Fruit fly (Drosophila melanogaster) whole organism, embryonic: ENCODE measurements around the gene GNBP2.

ENCODE experiments used
- CG12104 ChIP-seq: fragments of 200-800 bp; sonication (Bioruptor generic); optimal IDR thresholded peaks from 3 replicates; lab custom pipeline; 2016; ENCODE audit warnings: missing biosample characterization, missing genetic modification characterization
- CG12236 ChIP-seq: fragments of 200-800 bp; sonication (Bioruptor generic); optimal IDR thresholded peaks from 2 replicates; lab custom pipeline; 2016; ENCODE audit warnings: missing biosample characterization, missing genetic modification characterization
- CG1233 ChIP-seq: fragments of 200-800 bp; sonication (Bioruptor generic); optimal IDR thresholded peaks from 4 replicates; lab custom pipeline; 2018; ENCODE audit warnings: missing biosample characterization, mild to moderate bottlenecking, missing genetic modification characterization
- CG13296 ChIP-seq: fragments of 200-800 bp; sonication (Bioruptor generic); optimal IDR thresholded peaks from 3 replicates; lab custom pipeline; 2018; ENCODE audit warnings: missing biosample characterization, mild to moderate bottlenecking, missing genetic modification characterization
- CG13424 ChIP-seq: fragments of 200-800 bp; sonication (Bioruptor generic); optimal IDR thresholded peaks from 2 replicates; lab custom pipeline; 2019; ENCODE audit warnings: missing biosample characterization, mild to moderate bottlenecking, missing genetic modification characterization, moderate library complexity
- CG13775 ChIP-seq: fragments of 200-800 bp; sonication (Bioruptor generic); optimal IDR thresholded peaks from 3 replicates; lab custom pipeline; 2017; ENCODE audit warnings: missing biosample characterization, mild to moderate bottlenecking, missing genetic modification characterization
- CG14710 ChIP-seq: fragments of 200-800 bp; sonication (Bioruptor generic); optimal IDR thresholded peaks from 3 replicates; lab custom pipeline; 2019; ENCODE audit warnings: missing biosample characterization, mild to moderate bottlenecking, missing genetic modification characterization, moderate library complexity
- CG18011 ChIP-seq: fragments of 200-800 bp; sonication (Bioruptor generic); optimal IDR thresholded peaks from 2 replicates; lab custom pipeline; 2017; ENCODE audit warnings: missing biosample characterization, missing genetic modification characterization, mild to moderate bottlenecking, moderate library complexity, missing genotype
- CG34376 ChIP-seq: fragments of 200-800 bp; sonication (Bioruptor generic); optimal IDR thresholded peaks from 2 replicates; lab custom pipeline; 2018; ENCODE audit warnings: missing biosample characterization, mild to moderate bottlenecking, missing genetic modification characterization
- CG4424 ChIP-seq: fragments of 200-800 bp; sonication (Bioruptor generic); optimal IDR thresholded peaks from 3 replicates; lab custom pipeline; 2016; ENCODE audit warnings: missing biosample characterization, missing genetic modification characterization
- CG4617 ChIP-seq: fragments of 200-800 bp; sonication (Bioruptor generic); optimal IDR thresholded peaks from 3 replicates; lab custom pipeline; 2016; ENCODE audit warnings: missing biosample characterization, missing genetic modification characterization, borderline replicate concordance
- CG6272 ChIP-seq: fragments of 200-800 bp; sonication (Bioruptor generic); IDR thresholded peaks from 2 replicates; pipeline ENCODE4 v1.3.6; 2022; ENCODE audit warnings: missing biosample characterization, missing genetic modification characterization
- CG7839 ChIP-seq: fragments of 200-800 bp; sonication (Bioruptor generic); optimal IDR thresholded peaks from 3 replicates; lab custom pipeline; 2018; ENCODE audit warnings: missing biosample characterization, mild to moderate bottlenecking, missing genetic modification characterization, moderate library complexity
- CG8478 ChIP-seq: fragments of >200 bp; optimal IDR thresholded peaks from 2 replicates; lab custom pipeline; 2018
- D19B ChIP-seq: fragments of 200-800 bp; sonication (Bioruptor generic); optimal IDR thresholded peaks from 2 replicates; lab custom pipeline; 2017; ENCODE audit warnings: missing biosample characterization, mild to moderate bottlenecking, missing genetic modification characterization
- Dek ChIP-seq: fragments of 200-800 bp; sonication (Bioruptor generic); optimal IDR thresholded peaks from 3 replicates; lab custom pipeline; 2019; ENCODE audit warnings: missing biosample characterization, mild to moderate bottlenecking, missing genetic modification characterization, moderate library complexity
- Doc2 ChIP-seq: fragments of 200-800 bp; sonication (Bioruptor generic); IDR thresholded peaks from 2 replicates; pipeline ENCODE4 v1.3.6; 2022; ENCODE audit warnings: missing biosample characterization, missing genetic modification characterization
- Dref ChIP-seq: fragments of 200-800 bp; sonication (Bioruptor generic); IDR thresholded peaks from 2 replicates; pipeline ENCODE4 v1.3.6; 2022; ENCODE audit warnings: missing biosample characterization, missing genetic modification characterization
- Gsc ChIP-seq: fragments of 200-800 bp; sonication (Bioruptor generic); IDR thresholded peaks from 2 replicates; pipeline ENCODE4 v1.3.6; 2022; ENCODE audit warnings: missing biosample characterization, missing genetic modification characterization
- H2.0 ChIP-seq: fragments of 200-800 bp; sonication (Bioruptor generic); IDR thresholded peaks from 2 replicates; pipeline ENCODE4 v1.3.6; 2022; ENCODE audit warnings: missing biosample characterization, missing genetic modification characterization
- HLH3B ChIP-seq: fragments of 200-800 bp; sonication (Bioruptor generic); IDR thresholded peaks from 2 replicates; pipeline ENCODE4 v1.3.6; 2022; ENCODE audit warnings: missing biosample characterization, missing genetic modification characterization
- Hr51 ChIP-seq, 2 experiments: fragments of 200-800 bp; sonication (Bioruptor generic); optimal IDR thresholded peaks; 2 replicates in 1 of 2; 3 replicates in 1 of 2; lab custom pipeline; 2016 to 2018; ENCODE audit warnings: missing biosample characterization in 2 of 2, missing genetic modification characterization in 2 of 2, mild to moderate bottlenecking in 1 of 2, moderate library complexity in 1 of 2
- Hr78 ChIP-seq, 2 experiments: fragments of 200-800 bp in 1 of 2; fragments of >200 bp in 1 of 2; sonication (Bioruptor generic) in 1 of 2; optimal IDR thresholded peaks; 2 replicates each; lab custom pipeline; 2017 to 2019; ENCODE audit warnings: missing biosample characterization in 2 of 2, missing genetic modification characterization in 2 of 2, mild to moderate bottlenecking in 1 of 2, moderate library complexity in 1 of 2
- MBD-R2 ChIP-seq: fragments of 200-800 bp; sonication (Bioruptor generic); IDR thresholded peaks from 2 replicates; pipeline ENCODE4 v1.3.6; 2022; ENCODE audit warnings: missing biosample characterization, missing genetic modification characterization
- NFAT ChIP-seq: fragments of 200-800 bp; sonication (Bioruptor generic); IDR thresholded peaks from 2 replicates; pipeline ENCODE4 v1.3.6; 2022; ENCODE audit warnings: missing biosample characterization, missing genetic modification characterization
- Rx ChIP-seq: fragments of 200-800 bp; sonication (Bioruptor generic); IDR thresholded peaks from 2 replicates; pipeline ENCODE4 v1.3.6; 2022; ENCODE audit warnings: missing biosample characterization, missing genetic modification characterization
- Side ChIP-seq: fragments of 200-800 bp; sonication (Bioruptor generic); optimal IDR thresholded peaks from 2 replicates; lab custom pipeline; 2016; ENCODE audit warnings: missing biosample characterization, missing genetic modification characterization
- Spps ChIP-seq: fragments of 200-800 bp; sonication (Bioruptor generic); optimal IDR thresholded peaks from 2 replicates; lab custom pipeline; 2018; ENCODE audit warnings: missing biosample characterization, mild to moderate bottlenecking, missing genetic modification characterization
- bigmax ChIP-seq: fragments of 200-800 bp; sonication (Bioruptor generic); optimal IDR thresholded peaks from 2 replicates; lab custom pipeline; 2018; ENCODE audit warnings: missing biosample characterization, mild to moderate bottlenecking, missing genetic modification characterization
- chif ChIP-seq, 2 experiments: fragments of 200-800 bp; sonication (Bioruptor generic); optimal IDR thresholded peaks; 3 replicates each; lab custom pipeline; 2016; ENCODE audit warnings: missing biosample characterization in 2 of 2, missing genetic modification characterization in 2 of 2
- ci ChIP-seq: fragments of 200-800 bp; sonication (Bioruptor generic); IDR thresholded peaks from 3 replicates; pipeline ENCODE4 v1.3.6; 2022; ENCODE audit warnings: missing biosample characterization, missing genetic modification characterization
- da ChIP-seq: fragments of 200-800 bp; sonication (Bioruptor generic); optimal IDR thresholded peaks from 2 replicates; lab custom pipeline; 2016; ENCODE audit warnings: missing biosample characterization, missing genetic modification characterization
- disco-r ChIP-seq: fragments of 200-800 bp; sonication (Bioruptor generic); optimal IDR thresholded peaks from 2 replicates; lab custom pipeline; 2016; ENCODE audit warnings: missing biosample characterization, missing genetic modification characterization
- dmrt99B ChIP-seq: fragments of 200-800 bp; sonication (Bioruptor generic); optimal IDR thresholded peaks from 2 replicates; lab custom pipeline; 2018; ENCODE audit warnings: missing biosample characterization, mild to moderate bottlenecking, missing genetic modification characterization, moderate library complexity
- fd96Cb ChIP-seq: fragments of 200-800 bp; sonication (Bioruptor generic); optimal IDR thresholded peaks from 2 replicates; lab custom pipeline; 2018; ENCODE audit warnings: missing biosample characterization, mild to moderate bottlenecking, missing genetic modification characterization, moderate library complexity
- fru ChIP-seq: fragments of >200 bp; optimal IDR thresholded peaks from 2 replicates; lab custom pipeline; 2017
- ken ChIP-seq: fragments of 200-800 bp; sonication (Bioruptor generic); IDR thresholded peaks from 3 replicates; pipeline ENCODE4 v1.3.6; 2022; ENCODE audit warnings: missing biosample characterization, missing genetic modification characterization
- lov ChIP-seq, 2 experiments: fragments of 200-800 bp in 1 of 2; fragments of >200 bp in 1 of 2; sonication (Bioruptor generic) in 1 of 2; IDR thresholded peaks in 1 of 2; optimal IDR thresholded peaks in 1 of 2; 2 replicates in 1 of 2; 3 replicates in 1 of 2; pipeline versions ENCODE4 v1.3.6 to Lab custom; 2017 to 2022; ENCODE audit warnings: missing biosample characterization in 1 of 2, missing genetic modification characterization in 1 of 2
- mld ChIP-seq: fragments of 200-800 bp; sonication (Bioruptor generic); IDR thresholded peaks from 3 replicates; pipeline ENCODE4 v1.3.6; 2022; ENCODE audit warnings: missing biosample characterization, missing genetic modification characterization; ENCODE audit not compliant: partially characterized antibody
- nerfin-2 ChIP-seq: fragments of 200-800 bp; sonication (Bioruptor generic); IDR thresholded peaks from 2 replicates; pipeline ENCODE4 v1.3.6; 2022; ENCODE audit warnings: missing biosample characterization, missing genetic modification characterization; ENCODE audit not compliant: partially characterized antibody
- pan ChIP-seq, 4 experiments: fragments of >200 bp in 3 of 4; fragments of 200-800 bp in 1 of 4; sonication (Bioruptor generic) in 1 of 4; optimal IDR thresholded peaks in 3 of 4; IDR thresholded peaks in 1 of 4; 2 replicates each; pipeline versions ENCODE4 v1.3.6 to Lab custom; 2017 to 2022; ENCODE audit warnings: missing biosample characterization in 2 of 4, missing genetic modification characterization in 2 of 4, mixed read lengths in 1 of 4
- schlank ChIP-seq: fragments of 200-800 bp; sonication (Bioruptor generic); optimal IDR thresholded peaks from 2 replicates; lab custom pipeline; 2018; ENCODE audit warnings: missing biosample characterization, mild to moderate bottlenecking, missing genetic modification characterization
- sens-2 ChIP-seq: fragments of 200-800 bp; sonication (Bioruptor generic); IDR thresholded peaks from 2 replicates; pipeline ENCODE4 v1.3.6; 2022; ENCODE audit warnings: missing biosample characterization, missing genetic modification characterization
- slou ChIP-seq: fragments of 200-800 bp; sonication (Bioruptor generic); optimal IDR thresholded peaks from 3 replicates; lab custom pipeline; 2016; ENCODE audit warnings: missing biosample characterization, missing genetic modification characterization
- ssp ChIP-seq: fragments of 200-800 bp; sonication (Bioruptor generic); IDR thresholded peaks from 2 replicates; pipeline ENCODE4 v1.3.6; 2022; ENCODE audit warnings: missing biosample characterization, missing genetic modification characterization
- tio ChIP-seq: fragments of 200-800 bp; sonication (Bioruptor generic); optimal IDR thresholded peaks from 2 replicates; lab custom pipeline; 2017; ENCODE audit warnings: missing biosample characterization, missing genetic modification characterization, inconsistent platforms
- vfl ChIP-seq: fragments of 200-800 bp; sonication (Bioruptor generic); optimal IDR thresholded peaks from 2 replicates; lab custom pipeline; 2016; ENCODE audit warnings: missing biosample characterization, missing genetic modification characterization
- wdn ChIP-seq: fragments of 200-800 bp; sonication (Bioruptor generic); IDR thresholded peaks from 2 replicates; pipeline ENCODE4 v1.3.6; 2022; ENCODE audit warnings: missing biosample characterization, missing genetic modification characterization
- zf30C ChIP-seq: fragments of 200-800 bp; sonication (Bioruptor generic); optimal IDR thresholded peaks from 3 replicates; lab custom pipeline; 2018; ENCODE audit warnings: missing biosample characterization, mild to moderate bottlenecking, missing genetic modification characterization

The GNBP2 gene

dm6 chr3L:18681550-18682217 lies 6.5 kb upstream of the GNBP2 start, which contains the start of the genes Sgf11 and CG32202 (continued):
- peak; percentile 46 for TF ChIP-seq CG12104 (GFP tag; lab: Kevin White, UChicago)
- peak; percentile 38; the same call in 1 of the 2 replicates for TF ChIP-seq H2.0 (GFP tag; lab: Robert Waterston, UW)
- peak; percentile 46 for TF ChIP-seq fd96Cb (tag; lab: Kevin White, UChicago)
- TF ChIP-seq CG8478 (lab: Kevin White, UChicago), result no peak
- TF ChIP-seq Hr78 (GFP tag; optimal IDR thresholded peaks at IDR 0.05; lab: Kevin White, UChicago), result no peak
- 0 out of 2 replicates have a peak, but pooled peaks have one; percentile 10 for TF ChIP-seq NFAT
- peak; percentile 69 for TF ChIP-seq tio
- no peak for TF ChIP-seq Gsc (GFP tag; lab: Robert Waterston, UW)
- TF ChIP-seq fru (lab: Kevin White, UChicago), result no peak
- TF ChIP-seq Spps (tag; lab: Kevin White, UChicago), result no peak
- TF ChIP-seq ken (GFP tag; lab: Robert Waterston, UW), result peak; percentile 57; the same call in 1 of the 3 replicates
- no peak for TF ChIP-seq chif (GFP tag; optimal IDR thresholded peaks at IDR 0.05; lab: Kevin White, UChicago)
- no peak for TF ChIP-seq CG6272 (GFP tag; lab: Robert Waterston, UW)
- no peak for TF ChIP-seq wdn (GFP tag; lab: Robert Waterston, UW)
- TF ChIP-seq Dref (GFP tag; lab: Robert Waterston, UW), result no peak
- TF ChIP-seq Doc2 (GFP tag; lab: Robert Waterston, UW), result no peak
- peak; percentile 79 for TF ChIP-seq CG7839 (tag; lab: Kevin White, UChicago)
- TF ChIP-seq mld (GFP tag; lab: Robert Waterston, UW), result no peak
- no peak for TF ChIP-seq Side (GFP tag; lab: Kevin White, UChicago)
- TF ChIP-seq D19B, result peak; percentile 23
- TF ChIP-seq CG13424 (tag; lab: Kevin White, UChicago), result peak; percentile 82
- TF ChIP-seq CG4424, result peak; percentile 56
- peak; percentile 44 for TF ChIP-seq CG4617 (GFP tag; lab: Kevin White, UChicago)
- TF ChIP-seq CG13775, result peak; percentile 70
- TF ChIP-seq Dek, result peak; percentile 65
- TF ChIP-seq CG34376 (GFP tag; lab: Kevin White, UChicago), result no peak
- TF ChIP-seq slou (GFP tag; lab: Kevin White, UChicago), result no peak
- peak in 1 of 2 experiments; percentile 77 for TF ChIP-seq Hr51 (GFP tag; optimal IDR thresholded peaks at IDR 0.05; lab: Kevin White, UChicago)
- no peak for TF ChIP-seq pan (optimal IDR thresholded peaks at IDR 0.05; lab: Kevin White, UChicago)
- TF ChIP-seq pan (GFP tag; optimal IDR thresholded peaks at IDR 0.05 in 1 of 2, IDR thresholded peaks at IDR 0.05 in 1 of 2), result no peak
- no peak for TF ChIP-seq nerfin-2 (GFP tag; lab: Robert Waterston, UW)
- TF ChIP-seq lov (optimal IDR thresholded peaks at IDR 0.05; lab: Kevin White, UChicago), result no peak
- TF ChIP-seq lov (GFP tag; IDR thresholded peaks at IDR 0.05; lab: Robert Waterston, UW), result no peak
- TF ChIP-seq CG1233 (GFP tag; lab: Kevin White, UChicago), result peak; percentile 63
- peak; percentile 48 for TF ChIP-seq CG13296
- TF ChIP-seq schlank (tag; lab: Kevin White, UChicago), result no peak
- no peak for TF ChIP-seq sens-2 (GFP tag; lab: Robert Waterston, UW)
- no peak for TF ChIP-seq bigmax
- TF ChIP-seq CG14710 (tag; lab: Kevin White, UChicago), result peak; percentile 83
- TF ChIP-seq ci, result peak; percentile 53; the same call in 1 of the 3 replicates
- no peak for TF ChIP-seq Rx (GFP tag; lab: Robert Waterston, UW)
- no peak for TF ChIP-seq zf30C
- no peak for TF ChIP-seq dmrt99B
- no peak for TF ChIP-seq da (GFP tag; lab: Kevin White, UChicago)
- TF ChIP-seq MBD-R2, result peak; percentile 48
- TF ChIP-seq HLH3B (GFP tag; lab: Robert Waterston, UW), result no peak
- no peak for TF ChIP-seq ssp (GFP tag; lab: Robert Waterston, UW)
- TF ChIP-seq CG18011 (GFP tag; lab: Kevin White, UChicago), result peak; percentile 59
- TF ChIP-seq CG12236 (GFP tag; lab: Kevin White, UChicago), result no peak
- TF ChIP-seq disco-r (GFP tag; lab: Kevin White, UChicago), result no peak
- no peak for TF ChIP-seq vfl (GFP tag; lab: Kevin White, UChicago)
